Worm (Caenorhabditis elegans) whole organism, L2 larva: ENCODE data around the gene K09E2.2.

ENCODE experiments used
- elt-3 ChIP-seq: sonication (generic microtip); optimal IDR thresholded peaks from 2 replicates; lab custom pipeline; 2017; ENCODE audit warnings: missing biosample characterization, missing genetic modification characterization
- lin-13 ChIP-seq: fragments of 150-350 bp; optimal IDR thresholded peaks from 2 replicates; lab custom pipeline; 2014; ENCODE audit warnings: missing biosample characterization, missing genetic modification reagents, missing genetic modification characterization
- nhr-237 ChIP-seq: fragments of 150-350 bp; optimal IDR thresholded peaks from 2 replicates; lab custom pipeline; 2014; ENCODE audit warnings: missing biosample characterization, missing genetic modification characterization

DNA sequence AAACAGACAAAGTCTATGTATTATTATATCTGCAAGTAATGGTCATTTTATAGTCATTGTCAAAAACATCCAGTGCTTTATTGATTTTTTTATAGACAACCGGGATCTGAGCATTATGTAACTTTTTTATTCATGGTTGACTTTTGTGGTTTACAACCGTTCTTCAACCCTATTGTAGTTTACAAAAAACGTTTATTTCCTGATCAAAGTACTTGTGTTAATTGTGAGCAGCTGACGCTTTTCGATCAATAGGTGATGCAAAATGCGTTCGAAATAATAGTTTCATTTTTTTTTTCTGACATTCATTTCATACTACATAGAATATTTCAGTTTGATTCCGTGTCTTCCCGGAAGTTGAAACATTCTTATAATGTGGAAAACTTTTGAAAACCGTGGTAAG is at the start of gene K09E2.2, which contains the start of gene K09E2.3:
- TF ChIP-seq nhr-237 (tag; lab: Kevin White, UChicago) (no peak), lin-13 (no peak), elt-3 (tag; lab: Kevin White, UChicago) (no peak)
